Worm (Caenorhabditis elegans) whole organism, L1 larva: ENCODE measurements around the gene F13H6.5.

Experiments used
- aly-2 ChIP-seq: fragments of 150-350 bp; optimal IDR thresholded peaks from 2 replicates; lab custom pipeline; 2014; ENCODE audit warnings: missing biosample characterization, missing genetic modification characterization
- elt-2 ChIP-seq: sonication (generic microtip); optimal IDR thresholded peaks from 2 replicates; lab custom pipeline; 2016; ENCODE audit warnings: missing genetic modification characterization, mild to moderate bottlenecking, inconsistent platforms, missing compliant biosample characterization, missing genetic modification reagents
- fos-1 ChIP-seq: fragments of 150-350 bp; optimal IDR thresholded peaks from 2 replicates; lab custom pipeline; 2014; ENCODE audit warnings: missing biosample characterization, missing genetic modification characterization
- jun-1 ChIP-seq: fragments of 150-350 bp; optimal IDR thresholded peaks from 2 replicates; lab custom pipeline; 2014; ENCODE audit warnings: missing biosample characterization, missing genetic modification reagents, missing genetic modification characterization
- lsy-2 ChIP-seq, 2 experiments: fragments of 150-350 bp; optimal IDR thresholded peaks; 2 replicates each; lab custom pipeline; 2014; ENCODE audit warnings: missing biosample characterization in 2 of 2, missing genetic modification characterization in 2 of 2
- mdl-1 ChIP-seq, 2 experiments: fragments of 150-350 bp; optimal IDR thresholded peaks; 2 replicates each; lab custom pipeline; 2014 to 2017; ENCODE audit warnings: missing biosample characterization in 2 of 2, missing genetic modification characterization in 2 of 2, inconsistent platforms in 1 of 2
- nhr-11 ChIP-seq: fragments of 150-350 bp; optimal IDR thresholded peaks from 2 replicates; lab custom pipeline; 2014; ENCODE audit warnings: missing biosample characterization, missing genetic modification characterization
- pqm-1 ChIP-seq: sonication (generic microtip); optimal IDR thresholded peaks from 3 replicates; lab custom pipeline; 2017; ENCODE audit warnings: missing biosample characterization, missing genetic modification characterization
- skn-1 ChIP-seq: fragments of 150-350 bp; optimal IDR thresholded peaks from 2 replicates; lab custom pipeline; 2014; ENCODE audit warnings: missing biosample characterization, missing genetic modification characterization
- snpc-4 ChIP-seq: fragments of 150-350 bp; optimal IDR thresholded peaks from 2 replicates; lab custom pipeline; 2014; ENCODE audit warnings: missing biosample characterization, missing genetic modification characterization
- unc-62 ChIP-seq: fragments of 150-350 bp; optimal IDR thresholded peaks from 2 replicates; lab custom pipeline; 2014; ENCODE audit warnings: missing biosample characterization, missing genetic modification reagents, missing genetic modification characterization

DNA sequence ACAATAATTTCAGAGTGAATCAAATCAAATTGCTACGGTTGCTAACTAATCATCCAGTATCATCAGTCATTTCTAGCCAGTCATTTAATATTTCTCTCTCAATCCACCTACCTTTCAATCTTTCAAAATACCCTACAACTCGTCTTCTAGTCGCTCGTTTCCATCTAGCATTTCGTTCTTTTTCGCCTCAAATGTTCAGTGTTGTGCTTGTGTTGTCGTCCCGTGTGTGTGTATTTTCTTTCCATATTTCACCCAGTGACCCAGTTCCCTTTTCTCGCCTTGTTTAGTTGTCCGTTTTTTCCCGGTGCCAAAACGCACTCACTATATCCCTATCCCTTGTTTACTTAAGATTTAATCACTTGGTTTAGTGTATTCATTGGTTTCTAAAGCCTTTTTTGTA, 13.1 kb downstream of the F13H6.5 start:
- no peak for TF ChIP-seq unc-62 (GFP tag; lab: Kevin White, UChicago)
- TF ChIP-seq skn-1 (tag; lab: Kevin White, UChicago), result no peak
- TF ChIP-seq mdl-1 (tag; optimal IDR thresholded peaks at IDR 0.05; lab: Kevin White, UChicago), result no peak
- TF ChIP-seq aly-2 (tag; lab: Kevin White, UChicago), result no peak
- TF ChIP-seq pqm-1 (tag; lab: Kevin White, UChicago), result no peak
- TF ChIP-seq nhr-11, result no peak
- no peak for TF ChIP-seq lsy-2 (tag; optimal IDR thresholded peaks at IDR 0.05; lab: Kevin White, UChicago)
- TF ChIP-seq jun-1 (tag; lab: Kevin White, UChicago), result no peak
- TF ChIP-seq elt-2 (tag; lab: Kevin White, UChicago), result no peak
- TF ChIP-seq fos-1 (tag; lab: Kevin White, UChicago), result no peak
- no peak for TF ChIP-seq snpc-4 (tag; lab: Kevin White, UChicago)
